Worm (Caenorhabditis elegans) whole organism, midembryonic: ENCODE results near the gene C30F2.5.

Experiments used
- med-1 ChIP-seq: sonication (generic microtip); optimal IDR thresholded peaks from 2 replicates; lab custom pipeline; 2017; ENCODE audit warnings: missing genetic modification characterization, mild to moderate bottlenecking, missing compliant biosample characterization, antibody characterized with exemption, missing genetic modification reagents; ENCODE audit not compliant: insufficient read depth
- ztf-23 ChIP-seq: fragments of 200-800 bp; sonication (Bioruptor generic); IDR thresholded peaks from 2 replicates; pipeline ENCODE4 v1.3.6; 2022; ENCODE audit warnings: missing genetic modification reagents, missing genetic modification characterization, missing compliant biosample characterization

ce11 chrX:16055245-16055644 lies 39.2 kb upstream of the C30F2.5 start, which contains the start of gene T27A8.7:
- TF ChIP-seq med-1 (GFP tag; lab: Kevin White, UChicago) (no peak), ztf-23 (no peak)
